Worm (Caenorhabditis elegans) whole organism, mixed stage, embryonic: ENCODE data around the gene clec-199.

Source experiments
- blmp-1 ChIP-seq: fragments of 150-350 bp; optimal IDR thresholded peaks from 2 replicates; lab custom pipeline; 2014; ENCODE audit warnings: missing biosample characterization, missing genetic modification characterization
- cnd-1 ChIP-seq: fragments of 200-800 bp; sonication (Bioruptor generic); optimal IDR thresholded peaks from 2 replicates; lab custom pipeline; 2018; ENCODE audit warnings: mild to moderate bottlenecking, missing genetic modification characterization, missing compliant biosample characterization
- elt-1 ChIP-seq: sonication (generic microtip); optimal IDR thresholded peaks from 2 replicates; lab custom pipeline; 2017; ENCODE audit warnings: missing genetic modification characterization, mild to moderate bottlenecking, missing compliant biosample characterization, antibody characterized with exemption, moderate library complexity, borderline replicate concordance; ENCODE audit not compliant: insufficient read depth
- ham-2 ChIP-seq: fragments of 200-800 bp; sonication (Bioruptor generic); optimal IDR thresholded peaks from 2 replicates; lab custom pipeline; 2018; ENCODE audit warnings: mild to moderate bottlenecking, missing genetic modification characterization, missing compliant biosample characterization
- lin-32 ChIP-seq: fragments of 200-800 bp; sonication (Bioruptor generic); optimal IDR thresholded peaks from 2 replicates; lab custom pipeline; 2018; ENCODE audit warnings: mild to moderate bottlenecking, missing genetic modification characterization, missing compliant biosample characterization
- nhr-237 ChIP-seq: fragments of 150-350 bp; optimal IDR thresholded peaks from 2 replicates; lab custom pipeline; 2014; ENCODE audit warnings: missing biosample characterization, missing genetic modification characterization
- nhr-28 ChIP-seq: fragments of 150-350 bp; optimal IDR thresholded peaks from 2 replicates; lab custom pipeline; 2014; ENCODE audit warnings: missing biosample characterization, missing genetic modification characterization
- nhr-76 ChIP-seq: sonication (generic microtip); optimal IDR thresholded peaks from 2 replicates; lab custom pipeline; 2017; ENCODE audit warnings: missing biosample characterization, missing genetic modification characterization
- snpc-4 ChIP-seq: fragments of 150-350 bp; optimal IDR thresholded peaks from 2 replicates; lab custom pipeline; 2014; ENCODE audit warnings: missing biosample characterization, missing genetic modification characterization
- sptf-1 ChIP-seq: sonication (generic microtip); optimal IDR thresholded peaks from 2 replicates; lab custom pipeline; 2017; ENCODE audit warnings: mild to moderate bottlenecking, missing genetic modification characterization, moderate library complexity, missing compliant biosample characterization
- unc-62 ChIP-seq: fragments of 150-350 bp; optimal IDR thresholded peaks from 2 replicates; lab custom pipeline; 2014; ENCODE audit warnings: missing biosample characterization, missing genetic modification reagents, missing genetic modification characterization
- ztf-11 ChIP-seq: fragments of 150-350 bp; optimal IDR thresholded peaks from 2 replicates; lab custom pipeline; 2014; ENCODE audit warnings: missing biosample characterization, missing genetic modification characterization

DNA sequence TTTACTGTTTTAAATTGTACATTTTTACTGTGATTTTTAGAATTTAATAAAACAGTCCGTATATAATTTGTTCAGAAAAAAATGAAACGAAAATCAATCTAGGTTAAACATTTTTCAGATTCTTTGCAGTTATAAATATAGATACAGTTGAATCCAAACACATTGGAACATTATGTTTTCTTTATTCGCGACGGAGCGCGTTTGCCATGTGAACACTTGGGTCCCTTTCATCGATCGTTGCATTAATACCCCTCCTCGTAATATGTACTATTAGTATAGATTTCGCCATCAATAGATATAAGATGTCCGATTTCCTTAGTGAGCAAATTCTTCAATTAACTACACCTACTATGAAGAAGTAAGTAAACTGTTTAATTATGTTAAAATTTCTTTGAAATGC, 16.7 kb upstream of the clec-199 start, which contains the start of gene C49C3.8:
- TF ChIP-seq ztf-11 (no peak), unc-62 (no peak), sptf-1 (no peak), nhr-28 (tag; lab: Kevin White, UChicago) (no peak), snpc-4 (tag; lab: Kevin White, UChicago) (no peak), nhr-237 (tag; lab: Kevin White, UChicago) (no peak), elt-1 (tag; lab: Kevin White, UChicago) (no peak), ham-2 (GFP tag; lab: Kevin White, UChicago) (no peak), lin-32 (no peak), cnd-1 (tag; lab: Kevin White, UChicago) (no peak), nhr-76 (tag; lab: Kevin White, UChicago) (no peak), blmp-1 (tag; lab: Kevin White, UChicago) (no peak)
